Fruit fly (Drosophila melanogaster): ENCODE measurements around the gene Drs.

- no peak for TF ChIP-seq usp (GFP tag; optimal IDR thresholded peaks at IDR 0.05)
- no peak for TF ChIP-seq pan (optimal IDR thresholded peaks at IDR 0.05)
- no peak for TF ChIP-seq psq (optimal IDR thresholded peaks at IDR 0.05)
- no peak for TF ChIP-seq EcR (GFP tag; optimal IDR thresholded peaks at IDR 0.05)
Observed at dm6 chr3L:3387619-3388018, 18.3 kb downstream of the Drs start.
